Worm (Caenorhabditis elegans): ENCODE measurements around the gene trim-21.

ce11 chrII:2322857-2323518, 10.3 kb upstream of the trim-21 start, which contains the start of the genes ZK1240.6 and ZK1240.2:
- no peak for TF ChIP-seq hmg-4 (GFP tag; optimal IDR thresholded peaks at IDR 0.05)
- TF ChIP-seq ceh-36 (tag; optimal IDR thresholded peaks at IDR 0.05) = no peak
- no peak for TF ChIP-seq pes-1 (GFP tag; IDR thresholded peaks at IDR 0.05)
- TF ChIP-seq scrt-1 (GFP tag; IDR thresholded peaks at IDR 0.05) = no peak
- no peak for TF ChIP-seq F13C5.2 (tag; optimal IDR thresholded peaks at IDR 0.05)
- TF ChIP-seq ama-1 (optimal IDR thresholded peaks at IDR 0.05) = no peak
- no peak for TF ChIP-seq flt-1 (GFP tag; IDR thresholded peaks at IDR 0.05)
- no peak for TF ChIP-seq tra-4 (tag; optimal IDR thresholded peaks at IDR 0.05)
- no peak for TF ChIP-seq B0310.2 (tag; optimal IDR thresholded peaks at IDR 0.05)
- TF ChIP-seq ceh-13 (GFP tag; optimal IDR thresholded peaks at IDR 0.05) = no peak
- TF ChIP-seq aly-1 (tag; optimal IDR thresholded peaks at IDR 0.05) = no peak
- no peak for TF ChIP-seq hnd-1 (tag; optimal IDR thresholded peaks at IDR 0.05)
- TF ChIP-seq ets-7 (tag; optimal IDR thresholded peaks at IDR 0.05) = no peak
- no peak for TF ChIP-seq hmbx-1 (tag; optimal IDR thresholded peaks at IDR 0.05)
